Worm (Caenorhabditis elegans) whole organism, L4/young adult: ENCODE data around the gene Y39B6A.10.

Experiments
- W03F9.2 ChIP-seq: fragments of 150-350 bp; optimal IDR thresholded peaks from 2 replicates; lab custom pipeline; 2014; ENCODE audit warnings: missing biosample characterization, missing genetic modification characterization
- him-1 ChIP-seq: sonication (generic microtip); optimal IDR thresholded peaks from 2 replicates; lab custom pipeline; 2016; ENCODE audit warnings: missing genotype, missing genetic modification reagents, missing genetic modification characterization, missing compliant biosample characterization

DNA sequence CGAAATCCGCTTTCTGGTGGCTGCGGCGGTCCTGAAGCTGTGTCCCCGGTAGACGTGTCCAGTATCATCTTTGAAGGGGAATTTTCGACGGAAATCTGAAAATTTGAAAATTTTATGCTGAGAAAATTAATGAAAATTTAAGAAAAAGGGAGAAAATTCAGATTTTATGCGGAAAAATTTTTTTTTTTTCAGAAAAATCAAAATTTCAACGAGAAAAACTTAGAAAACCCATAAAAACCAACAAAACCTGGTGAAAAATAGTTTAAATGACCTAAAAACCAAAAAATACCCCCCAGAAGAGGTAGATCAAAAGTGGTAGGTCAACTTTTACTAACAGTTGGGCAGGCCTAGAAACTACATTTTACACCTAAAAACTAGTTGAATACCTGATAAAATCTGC, at the start of gene Y39B6A.10:
- no peak for TF ChIP-seq W03F9.2 (tag; lab: Kevin White, UChicago)
- TF ChIP-seq him-1 = no peak
